Worm (Caenorhabditis elegans): Measurements from ENCODE around the gene pitp-1.

ce11 chrIII:3541539-3541938, 11.9 kb upstream of the pitp-1 start, which contains the start of gene ben-1:
- TF ChIP-seq ets-7 (tag; optimal IDR thresholded peaks at IDR 0.05) (no peak), sea-1 (GFP tag; conservative IDR thresholded peaks at IDR 0.05) (no peak), ceh-13 (GFP tag; optimal IDR thresholded peaks at IDR 0.05) (no peak), F13C5.2 (tag; optimal IDR thresholded peaks at IDR 0.05) (no peak)

All from whole organism, early embryonic.